Fruit fly (Drosophila melanogaster) whole organism, embryonic: ENCODE results near the gene CG43093.

Experiments used
- BEAF-32 ChIP-seq: fragments of 200-800 bp; sonication (Bioruptor generic); optimal IDR thresholded peaks from 3 replicates; lab custom pipeline; 2017; ENCODE audit warnings: missing biosample characterization, missing genetic modification characterization, mild to moderate bottlenecking, moderate library complexity, missing genetic modification reagents
- CG10147 ChIP-seq: fragments of 200-800 bp; sonication (Bioruptor generic); optimal IDR thresholded peaks from 2 replicates; lab custom pipeline; 2019; ENCODE audit warnings: missing biosample characterization, mild to moderate bottlenecking, missing genetic modification characterization, moderate library complexity
- CG10565 ChIP-seq: fragments of 200-800 bp; sonication (Bioruptor generic); optimal IDR thresholded peaks from 3 replicates; lab custom pipeline; 2016; ENCODE audit warnings: missing biosample characterization, mild to moderate bottlenecking, missing genetic modification characterization
- CG11093 ChIP-seq: fragments of 200-800 bp; sonication (Bioruptor generic); IDR thresholded peaks from 3 replicates; pipeline ENCODE4 v1.3.6; 2022; ENCODE audit warnings: missing biosample characterization, missing genetic modification characterization
- CG12219 ChIP-seq: fragments of 200-800 bp; sonication (Bioruptor generic); optimal IDR thresholded peaks from 3 replicates; lab custom pipeline; 2018; ENCODE audit warnings: missing biosample characterization, mild to moderate bottlenecking, missing genetic modification characterization
- CG1233 ChIP-seq: fragments of 200-800 bp; sonication (Bioruptor generic); optimal IDR thresholded peaks from 4 replicates; lab custom pipeline; 2018; ENCODE audit warnings: missing biosample characterization, mild to moderate bottlenecking, missing genetic modification characterization
- CG14710 ChIP-seq: fragments of 200-800 bp; sonication (Bioruptor generic); optimal IDR thresholded peaks from 3 replicates; lab custom pipeline; 2019; ENCODE audit warnings: missing biosample characterization, mild to moderate bottlenecking, missing genetic modification characterization, moderate library complexity
- CG1529 ChIP-seq: fragments of 200-800 bp; sonication (Bioruptor generic); optimal IDR thresholded peaks from 3 replicates; lab custom pipeline; 2018; ENCODE audit warnings: missing biosample characterization, missing genetic modification characterization
- CG16779 ChIP-seq: fragments of 200-800 bp; sonication (Bioruptor generic); IDR thresholded peaks from 2 replicates; pipeline ENCODE4 v1.3.6; 2022; ENCODE audit warnings: missing biosample characterization, missing genetic modification characterization
- CG17186 ChIP-seq: fragments of 200-800 bp; sonication (Bioruptor generic); optimal IDR thresholded peaks from 3 replicates; lab custom pipeline; 2017; ENCODE audit warnings: missing biosample characterization, missing genetic modification reagents, missing genetic modification characterization
- CG30020 ChIP-seq: fragments of 200-800 bp; optimal IDR thresholded peaks from 2 replicates; lab custom pipeline; 2019; ENCODE audit warnings: missing biosample characterization, mild to moderate bottlenecking, missing genetic modification characterization, moderate library complexity
- CG32532 ChIP-seq: fragments of 200-800 bp; sonication (Bioruptor generic); IDR thresholded peaks from 2 replicates; pipeline ENCODE4 v1.3.6; 2022; ENCODE audit warnings: missing biosample characterization, missing genetic modification characterization
- CG34224 ChIP-seq: fragments of 200-800 bp; sonication (Bioruptor generic); IDR thresholded peaks from 3 replicates; pipeline ENCODE4 v1.3.6; 2022; ENCODE audit warnings: missing biosample characterization, missing genetic modification characterization; ENCODE audit not compliant: partially characterized antibody
- CG3995 ChIP-seq: fragments of 200-800 bp; sonication (Bioruptor generic); optimal IDR thresholded peaks from 3 replicates; lab custom pipeline; 2016; ENCODE audit warnings: missing biosample characterization, missing genetic modification characterization
- CG4404 ChIP-seq: fragments of 200-800 bp; sonication (Bioruptor generic); IDR thresholded peaks from 2 replicates; pipeline ENCODE4 v1.3.6; 2022; ENCODE audit warnings: missing biosample characterization, missing genetic modification characterization
- CTCF ChIP-seq: fragments of 200-800 bp; sonication (Bioruptor generic); optimal IDR thresholded peaks from 2 replicates; lab custom pipeline; 2017; ENCODE audit warnings: missing biosample characterization, mild to moderate bottlenecking, missing genetic modification characterization, moderate library complexity
- Deaf1 ChIP-seq: fragments of 200-800 bp; optimal IDR thresholded peaks from 3 replicates; lab custom pipeline; 2019; ENCODE audit warnings: missing biosample characterization, mild to moderate bottlenecking, missing genetic modification characterization, moderate library complexity
- Dp ChIP-seq: fragments of 200-800 bp; sonication (Bioruptor generic); optimal IDR thresholded peaks from 2 replicates; lab custom pipeline; 2018; ENCODE audit warnings: missing biosample characterization, mild to moderate bottlenecking, missing genetic modification characterization, moderate library complexity
- H2.0 ChIP-seq: fragments of 200-800 bp; sonication (Bioruptor generic); IDR thresholded peaks from 2 replicates; pipeline ENCODE4 v1.3.6; 2022; ENCODE audit warnings: missing biosample characterization, missing genetic modification characterization
- Hmr ChIP-seq: fragments of 200-800 bp; sonication (Bioruptor generic); optimal IDR thresholded peaks from 3 replicates; lab custom pipeline; 2017; ENCODE audit warnings: mild to moderate bottlenecking, missing biosample characterization, missing genetic modification reagents, missing genetic modification characterization
- MBD-R2 ChIP-seq: fragments of 200-800 bp; sonication (Bioruptor generic); IDR thresholded peaks from 2 replicates; pipeline ENCODE4 v1.3.6; 2022; ENCODE audit warnings: missing biosample characterization, missing genetic modification characterization
- Max ChIP-seq: fragments of 200-800 bp; sonication (Bioruptor generic); optimal IDR thresholded peaks from 2 replicates; lab custom pipeline; 2016; ENCODE audit warnings: missing biosample characterization, mild to moderate bottlenecking, missing genetic modification characterization
- NfI ChIP-seq: fragments of 200-800 bp; sonication (Bioruptor generic); optimal IDR thresholded peaks from 3 replicates; lab custom pipeline; 2018; ENCODE audit warnings: missing biosample characterization, mild to moderate bottlenecking, missing genetic modification characterization, moderate library complexity
- PHDP ChIP-seq: fragments of 200-800 bp; sonication (Bioruptor generic); optimal IDR thresholded peaks from 3 replicates; lab custom pipeline; 2018; ENCODE audit warnings: missing biosample characterization, mild to moderate bottlenecking, missing genetic modification characterization, moderate library complexity
- Scr ChIP-seq: fragments of 200-800 bp; sonication (Bioruptor generic); IDR thresholded peaks from 2 replicates; pipeline ENCODE4 v1.3.6; 2022; ENCODE audit warnings: missing biosample characterization, missing genetic modification characterization; ENCODE audit not compliant: partially characterized antibody
- Stat92E ChIP-seq, 3 experiments: fragments of >200 bp in 2 of 3; fragments of 200-800 bp in 1 of 3; sonication (Bioruptor generic) in 1 of 3; optimal IDR thresholded peaks; 2 replicates each; lab custom pipeline; 2017 to 2019; ENCODE audit warnings: missing biosample characterization in 3 of 3, missing genetic modification characterization in 3 of 3, mild to moderate bottlenecking in 1 of 3, moderate library complexity in 1 of 3
- TFAM ChIP-seq: fragments of 200-800 bp; sonication (Bioruptor generic); optimal IDR thresholded peaks from 2 replicates; lab custom pipeline; 2017; ENCODE audit warnings: missing biosample characterization, missing genetic modification characterization, inconsistent platforms
- Taf1 ChIP-seq: fragments of 200-800 bp; sonication (Bioruptor generic); IDR thresholded peaks from 2 replicates; pipeline ENCODE4 v1.3.6; 2022; ENCODE audit warnings: missing biosample characterization, missing genetic modification characterization
- ac ChIP-seq: fragments of 200-800 bp; sonication (Bioruptor generic); optimal IDR thresholded peaks from 3 replicates; lab custom pipeline; 2017; ENCODE audit warnings: missing biosample characterization, mild to moderate bottlenecking, missing genetic modification characterization
- crol ChIP-seq: fragments of 200-800 bp; sonication (Bioruptor generic); IDR thresholded peaks from 2 replicates; pipeline ENCODE4 v1.3.6; 2022; ENCODE audit warnings: missing biosample characterization, missing genetic modification characterization
- danr ChIP-seq: fragments of 200-800 bp; sonication (Bioruptor generic); IDR thresholded peaks from 2 replicates; pipeline ENCODE4 v1.3.6; 2022; ENCODE audit warnings: missing biosample characterization, missing genetic modification characterization
- ems ChIP-seq: fragments of 200-800 bp; sonication (Bioruptor generic); optimal IDR thresholded peaks from 3 replicates; lab custom pipeline; 2016; ENCODE audit warnings: missing biosample characterization, missing genetic modification characterization
- fd3F ChIP-seq: fragments of 200-800 bp; sonication (Bioruptor generic); optimal IDR thresholded peaks from 2 replicates; lab custom pipeline; 2018; ENCODE audit warnings: missing biosample characterization, mild to moderate bottlenecking, missing genetic modification characterization, moderate library complexity
- hkb ChIP-seq, 2 experiments: fragments of 200-800 bp in 1 of 2; fragments of >200 bp in 1 of 2; sonication (Bioruptor generic) in 1 of 2; IDR thresholded peaks in 1 of 2; optimal IDR thresholded peaks in 1 of 2; 2 replicates each; pipeline versions ENCODE4 v1.3.6 to Lab custom; 2017 to 2022; ENCODE audit warnings: missing biosample characterization in 1 of 2, missing genetic modification characterization in 1 of 2
- kay ChIP-seq: fragments of 200-800 bp; sonication (Bioruptor generic); optimal IDR thresholded peaks from 2 replicates; lab custom pipeline; 2016; ENCODE audit warnings: missing biosample characterization, missing genetic modification characterization
- ken ChIP-seq: fragments of 200-800 bp; sonication (Bioruptor generic); IDR thresholded peaks from 3 replicates; pipeline ENCODE4 v1.3.6; 2022; ENCODE audit warnings: missing biosample characterization, missing genetic modification characterization
- lov ChIP-seq, 2 experiments: fragments of 200-800 bp in 1 of 2; fragments of >200 bp in 1 of 2; sonication (Bioruptor generic) in 1 of 2; IDR thresholded peaks in 1 of 2; optimal IDR thresholded peaks in 1 of 2; 2 replicates in 1 of 2; 3 replicates in 1 of 2; pipeline versions ENCODE4 v1.3.6 to Lab custom; 2017 to 2022; ENCODE audit warnings: missing biosample characterization in 1 of 2, missing genetic modification characterization in 1 of 2
- otp ChIP-seq: fragments of 200-800 bp; sonication (Bioruptor generic); IDR thresholded peaks from 3 replicates; pipeline ENCODE4, ENCODE4 v1.3.6; 2022; ENCODE audit warnings: missing biosample characterization, missing genetic modification characterization
- peb ChIP-seq: fragments of 200-800 bp; sonication (Bioruptor generic); IDR thresholded peaks from 2 replicates; pipeline ENCODE4 v1.3.6; 2022; ENCODE audit warnings: missing biosample characterization, missing genetic modification characterization
- stwl ChIP-seq: fragments of 200-800 bp; sonication (Bioruptor generic); optimal IDR thresholded peaks from 3 replicates; lab custom pipeline; 2018; ENCODE audit warnings: missing biosample characterization, mild to moderate bottlenecking, missing genetic modification characterization, moderate library complexity
- tio ChIP-seq: fragments of 200-800 bp; sonication (Bioruptor generic); optimal IDR thresholded peaks from 2 replicates; lab custom pipeline; 2017; ENCODE audit warnings: missing biosample characterization, missing genetic modification characterization, inconsistent platforms
- trem ChIP-seq: fragments of 200-800 bp; optimal IDR thresholded peaks from 3 replicates; lab custom pipeline; 2019; ENCODE audit warnings: missing biosample characterization, mild to moderate bottlenecking, missing genetic modification characterization, moderate library complexity
- tx ChIP-seq: fragments of 200-800 bp; sonication (Bioruptor generic); optimal IDR thresholded peaks from 2 replicates; lab custom pipeline; 2016; ENCODE audit warnings: missing biosample characterization, missing genetic modification characterization
- unc-4 ChIP-seq: fragments of 200-800 bp; sonication (Bioruptor generic); IDR thresholded peaks from 2 replicates; pipeline ENCODE4 v1.3.6; 2022; ENCODE audit warnings: missing biosample characterization, missing genetic modification characterization; ENCODE audit not compliant: partially characterized antibody
- zfh2 ChIP-seq: fragments of 200-800 bp; sonication (Bioruptor generic); optimal IDR thresholded peaks from 2 replicates; lab custom pipeline; 2016; ENCODE audit warnings: missing biosample characterization, missing genetic modification characterization

Gene CG43093

DNA sequence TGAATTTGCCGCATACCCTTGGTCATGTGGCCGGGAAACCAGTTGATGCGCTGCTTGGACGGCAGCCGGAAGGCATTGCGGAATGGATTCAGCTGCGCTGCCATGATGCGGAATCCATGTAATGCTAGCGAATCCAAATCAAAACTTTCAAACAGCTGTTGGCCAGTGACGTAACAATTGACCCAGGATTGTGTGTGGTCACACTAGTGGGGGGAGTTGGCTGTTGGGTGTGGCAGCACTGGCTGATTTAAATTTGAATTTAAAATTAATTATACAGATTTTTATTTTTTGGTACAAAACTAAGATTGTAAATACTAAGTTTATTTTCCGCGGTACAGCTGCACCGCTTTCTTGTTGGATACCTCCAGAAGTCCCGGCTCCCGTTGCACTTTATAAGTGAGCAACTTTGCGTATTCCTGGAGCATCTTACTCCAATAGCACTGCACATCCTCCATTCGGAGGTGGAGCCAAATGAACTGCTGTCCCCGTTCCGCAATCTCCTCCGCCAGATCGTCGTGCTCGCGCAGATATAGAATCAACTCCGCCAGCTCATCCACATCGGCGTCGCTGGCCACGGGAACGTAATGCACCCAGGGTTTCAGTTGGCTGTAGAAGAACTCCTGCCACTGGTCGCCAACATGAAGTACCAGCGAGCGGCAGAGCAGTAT is 22.6 kb downstream of the CG43093 start, which contains the start of gene CG17141 (continued):
- TF ChIP-seq CG34224 (peak; percentile 34; the same call in 1 of the 3 replicates), tio (no peak), ken (GFP tag; lab: Robert Waterston, UW) (no peak), otp (GFP tag; lab: Robert Waterston, UW) (no peak), BEAF-32 (peak; percentile 39), tx (GFP tag; lab: Kevin White, UChicago) (no peak), PHDP (tag; lab: Kevin White, UChicago) (no peak), ems (GFP tag; lab: Kevin White, UChicago) (no peak), CG1233 (GFP tag; lab: Kevin White, UChicago) (no peak), Dp (GFP tag; lab: Kevin White, UChicago) (peak; percentile 97), peb (no peak), trem (tag; lab: Kevin White, UChicago) (peak; percentile 36), Taf1 (no peak), CG3995 (GFP tag; lab: Kevin White, UChicago) (peak; percentile 77), stwl (tag; lab: Kevin White, UChicago) (peak; percentile 26), Scr (GFP tag; lab: Robert Waterston, UW) (peak; percentile 31; the same call in 1 of the 2 replicates), Stat92E (GFP tag; optimal IDR thresholded peaks at IDR 0.05; lab: Kevin White, UChicago) (no peak), H2.0 (no peak), crol (GFP tag; lab: Robert Waterston, UW) (no peak), unc-4 (GFP tag; lab: Robert Waterston, UW) (peak; percentile 47), CG12219 (GFP tag; lab: Kevin White, UChicago) (no peak), hkb (optimal IDR thresholded peaks at IDR 0.05; lab: Kevin White, UChicago) (no peak), hkb (GFP tag; IDR thresholded peaks at IDR 0.05; lab: Robert Waterston, UW) (peak; percentile 40), CG17186 (GFP tag; lab: Kevin White, UChicago) (peak; percentile 50), lov (optimal IDR thresholded peaks at IDR 0.05; lab: Kevin White, UChicago) (no peak), lov (GFP tag; IDR thresholded peaks at IDR 0.05; lab: Robert Waterston, UW) (no peak), fd3F (GFP tag; lab: Kevin White, UChicago) (no peak), CG4404 (GFP tag; lab: Robert Waterston, UW) (no peak), Max (GFP tag; lab: Kevin White, UChicago) (no peak), MBD-R2 (GFP tag; lab: Robert Waterston, UW) (peak; percentile 97), CG16779 (no peak), CG10147 (GFP tag; lab: Kevin White, UChicago) (no peak), TFAM (GFP tag; lab: Kevin White, UChicago) (no peak), NfI (no peak), CG11093 (no peak), Deaf1 (no peak), Hmr (GFP tag; lab: Kevin White, UChicago) (no peak), CTCF (GFP tag; lab: Kevin White, UChicago) (no peak), zfh2 (GFP tag; lab: Kevin White, UChicago) (no peak), ac (GFP tag; lab: Kevin White, UChicago) (no peak), kay (GFP tag; lab: Kevin White, UChicago) (no peak), CG14710 (peak; percentile 100), CG1529 (GFP tag; lab: Kevin White, UChicago) (no peak), danr (GFP tag; lab: Robert Waterston, UW) (no peak), CG10565 (GFP tag; lab: Kevin White, UChicago) (no peak), CG32532 (GFP tag; lab: Robert Waterston, UW) (no peak), CG30020 (tag; lab: Kevin White, UChicago) (no peak)
